Worm (Caenorhabditis elegans): ENCODE results near the gene fbxa-35.

DNA sequence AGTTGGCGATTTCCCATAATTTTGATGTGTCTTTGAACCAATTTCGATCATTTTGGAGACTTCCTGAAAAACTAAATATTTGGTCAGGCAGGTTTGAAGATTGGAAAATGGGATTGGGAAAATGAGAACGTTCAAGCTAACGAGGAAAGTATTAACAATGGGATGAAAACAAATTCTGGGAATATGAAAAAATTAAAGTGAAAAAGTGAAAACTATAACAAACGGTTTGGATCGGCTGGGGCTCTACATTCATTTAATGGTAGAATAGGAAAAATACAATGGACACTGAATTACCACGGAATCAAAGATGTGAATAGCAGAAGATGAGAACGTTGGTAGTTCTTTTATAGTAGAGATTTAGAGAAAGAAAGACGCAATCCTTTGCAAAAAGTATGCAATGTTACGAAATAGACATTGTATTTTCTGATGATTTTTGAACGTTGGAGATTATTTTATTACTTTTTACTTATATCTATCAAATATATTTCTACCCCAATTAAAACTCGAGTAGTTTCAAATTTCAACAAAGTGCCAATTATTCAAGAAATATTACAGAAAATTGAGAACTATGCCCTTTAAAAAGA lies 6.9 kb upstream of the fbxa-35 start, which contains the start of gene fbxa-50:
- TF ChIP-seq dao-5 (tag; optimal IDR thresholded peaks at IDR 0.05) (no peak), him-1 (tag; optimal IDR thresholded peaks at IDR 0.05) (no peak), W03F9.2 (tag; optimal IDR thresholded peaks at IDR 0.05) (no peak)

All from whole organism, L4/young adult.